Fruit fly (Drosophila melanogaster): ENCODE measurements around the gene sick.

dm6 chr2L:19894826-19895225 is 98.7 kb downstream of the sick start:
- TF ChIP-seq CG34367 (tag; optimal IDR thresholded peaks at IDR 0.05) (no peak), Pif1A (GFP tag; optimal IDR thresholded peaks at IDR 0.05) (no peak), fd96Ca (GFP tag; IDR thresholded peaks at IDR 0.05) (no peak), CG8159 (tag; optimal IDR thresholded peaks at IDR 0.05) (no peak), CG12605 (GFP tag; IDR thresholded peaks at IDR 0.05) (no peak)
